Worm (Caenorhabditis elegans): ENCODE measurements around the gene clc-5.

Gene clc-5

ce11 chrX:7474968-7475433 lies 41.6 kb downstream of the clc-5 start, which contains the start of gene coh-1 (continued):
- TF ChIP-seq blmp-1 (tag; optimal IDR thresholded peaks at IDR 0.05): peak; percentile 72
- TF ChIP-seq lin-39 (tag; optimal IDR thresholded peaks at IDR 0.05): no peak
- TF ChIP-seq lin-13 (GFP tag; optimal IDR thresholded peaks at IDR 0.05): peak; percentile 28
- TF ChIP-seq nhr-28 (tag; optimal IDR thresholded peaks at IDR 0.05): no peak
- no peak for TF ChIP-seq nhr-84 (tag; optimal IDR thresholded peaks at IDR 0.05)
- no peak for TF ChIP-seq sup-37 (GFP tag; optimal IDR thresholded peaks at IDR 0.05)
- TF ChIP-seq hlh-17 (GFP tag; optimal IDR thresholded peaks at IDR 0.05; ENCODE audit: borderline replicate concordance): no peak
- TF ChIP-seq unc-30 (tag; optimal IDR thresholded peaks at IDR 0.05): no peak
- TF ChIP-seq elt-2 (tag; optimal IDR thresholded peaks at IDR 0.05): no peak
- peak; percentile 69 for TF ChIP-seq swsn-7 (tag; optimal IDR thresholded peaks at IDR 0.05)
- peak; percentile 73 for TF ChIP-seq mep-1 (tag; optimal IDR thresholded peaks at IDR 0.05)
- TF ChIP-seq grh-1 (GFP tag; IDR thresholded peaks at IDR 0.05): no peak; the same call in 1 of the 2 replicates
- TF ChIP-seq unc-130 (tag; optimal IDR thresholded peaks at IDR 0.05): no peak
- no peak for TF ChIP-seq lir-3 (tag; optimal IDR thresholded peaks at IDR 0.05; ENCODE audit: poor library complexity)
- peak; percentile 74 for TF ChIP-seq xbp-1 (tag; optimal IDR thresholded peaks at IDR 0.05)
- TF ChIP-seq elt-3 (tag; optimal IDR thresholded peaks at IDR 0.05): no peak
- no peak for TF ChIP-seq zag-1 (tag; optimal IDR thresholded peaks at IDR 0.05)
- peak; percentile 84 for TF ChIP-seq snu-23 (GFP tag; optimal IDR thresholded peaks at IDR 0.05)
- peak; percentile 60 for TF ChIP-seq nhr-20 (tag; optimal IDR thresholded peaks at IDR 0.05)
- no peak for TF ChIP-seq ceh-88 (GFP tag; IDR thresholded peaks at IDR 0.05)
- peak; percentile 89 for TF ChIP-seq F16B12.6 (tag; optimal IDR thresholded peaks at IDR 0.05)
- peak; percentile 8 to 40 (median 34) for TF ChIP-seq dpl-1 (GFP tag; optimal IDR thresholded peaks at IDR 0.05)
- peak; percentile 16 for TF ChIP-seq nhr-90 (tag; optimal IDR thresholded peaks at IDR 0.05; ENCODE audit: poor library complexity)
- TF ChIP-seq sptf-1 (tag; optimal IDR thresholded peaks at IDR 0.05): no peak
- peak; percentile 66 for TF ChIP-seq fos-1 (tag; optimal IDR thresholded peaks at IDR 0.05)
- TF ChIP-seq efl-1 (optimal IDR thresholded peaks at IDR 0.05): peak; percentile 46 to 64
- TF ChIP-seq efl-1 (GFP tag; optimal IDR thresholded peaks at IDR 0.05 in 1 of 2): peak in 1 of 2 experiments; percentile 33
- no peak for TF ChIP-seq aha-1 (tag; optimal IDR thresholded peaks at IDR 0.05)
- no peak for TF ChIP-seq zip-4 (GFP tag; optimal IDR thresholded peaks at IDR 0.05)
- peak; percentile 27 for TF ChIP-seq lin-15B (tag; optimal IDR thresholded peaks at IDR 0.05)
- TF ChIP-seq pqm-1 (tag; optimal IDR thresholded peaks at IDR 0.05): no peak
- no peak for TF ChIP-seq efl-3 (GFP tag; optimal IDR thresholded peaks at IDR 0.05)

ce11 chrX:7478476-7478875 lies 45.1 kb downstream of the clc-5 start:
- TF ChIP-seq mep-1 (tag; optimal IDR thresholded peaks at IDR 0.05): peak; percentile 15
- peak; percentile 42 for TF ChIP-seq pax-3 (tag; optimal IDR thresholded peaks at IDR 0.05)
- peak in 1 of 3 experiments; percentile 16 for TF ChIP-seq ceh-82 (tag; optimal IDR thresholded peaks at IDR 0.05)
- TF ChIP-seq lsy-2 (tag; optimal IDR thresholded peaks at IDR 0.05): peak in 1 of 2 experiments; percentile 15
- TF ChIP-seq F16B12.6 (tag; optimal IDR thresholded peaks at IDR 0.05): peak; percentile 21
- no peak for TF ChIP-seq jun-1 (tag; optimal IDR thresholded peaks at IDR 0.05)
- TF ChIP-seq xbp-1 (tag; optimal IDR thresholded peaks at IDR 0.05): peak; percentile 21
- TF ChIP-seq mdl-1 (tag; optimal IDR thresholded peaks at IDR 0.05): peak in 1 of 2 experiments; percentile 9
- TF ChIP-seq efl-1 (optimal IDR thresholded peaks at IDR 0.05): no peak
- peak in 1 of 2 experiments; percentile 79 for TF ChIP-seq efl-1 (GFP tag; optimal IDR thresholded peaks at IDR 0.05 in 1 of 2)
- TF ChIP-seq rnt-1 (tag; optimal IDR thresholded peaks at IDR 0.05): peak; percentile 0
- no peak for TF ChIP-seq C16A3.4 (tag; optimal IDR thresholded peaks at IDR 0.05)
- TF ChIP-seq hlh-17 (GFP tag; optimal IDR thresholded peaks at IDR 0.05; ENCODE audit: borderline replicate concordance): no peak
- no peak for TF ChIP-seq aly-2 (tag; optimal IDR thresholded peaks at IDR 0.05)
- TF ChIP-seq nhr-47 (tag; optimal IDR thresholded peaks at IDR 0.05): peak; percentile 11
- TF ChIP-seq lin-14 (GFP tag; optimal IDR thresholded peaks at IDR 0.05): peak; percentile 89
- TF ChIP-seq lin-35 (GFP tag; optimal IDR thresholded peaks at IDR 0.05): peak in 1 of 2 experiments; percentile 18
- TF ChIP-seq zip-4 (GFP tag; optimal IDR thresholded peaks at IDR 0.05): no peak
- TF ChIP-seq nhr-85 (tag): peak; percentile 21
- peak; percentile 14 for TF ChIP-seq fkh-8 (tag; optimal IDR thresholded peaks at IDR 0.05)
- peak; percentile 8 for TF ChIP-seq snu-23 (GFP tag; optimal IDR thresholded peaks at IDR 0.05)
